Worm (Caenorhabditis elegans): Measurements from ENCODE around the gene lgc-45.

Gene lgc-45

DNA sequence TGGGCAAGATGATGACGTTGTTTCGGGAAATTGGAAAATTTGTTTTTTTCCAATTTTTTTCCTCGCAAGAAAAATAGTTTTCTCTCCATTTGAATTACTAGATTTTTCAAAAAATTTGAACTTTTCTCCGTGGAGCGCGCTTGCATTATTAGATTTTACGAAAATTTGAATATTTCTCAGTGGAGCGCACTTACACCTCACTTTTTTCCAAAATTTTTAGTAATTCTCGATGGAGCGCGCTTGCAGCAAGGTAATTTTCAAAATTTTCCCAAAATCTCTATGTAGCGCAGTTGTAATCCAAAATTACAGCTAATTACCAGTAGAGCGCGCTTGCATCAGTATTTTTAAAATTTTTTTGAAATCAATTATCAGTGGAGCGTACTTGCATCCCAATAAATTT is 2.6 kb upstream of the lgc-45 start:
- no peak for TF ChIP-seq nhr-237 (tag; optimal IDR thresholded peaks at IDR 0.05)
- TF ChIP-seq nhr-11 (tag; optimal IDR thresholded peaks at IDR 0.05) = no peak
- no peak for TF ChIP-seq egl-27 (tag; optimal IDR thresholded peaks at IDR 0.05)
- TF ChIP-seq aly-2 (tag; optimal IDR thresholded peaks at IDR 0.05) = no peak
- no peak for TF ChIP-seq nhr-28 (tag; optimal IDR thresholded peaks at IDR 0.05)
- no peak for TF ChIP-seq nhr-12 (tag; optimal IDR thresholded peaks at IDR 0.05)
- TF ChIP-seq jun-1 (tag; optimal IDR thresholded peaks at IDR 0.05) = no peak
- no peak for TF ChIP-seq snpc-4 (tag; optimal IDR thresholded peaks at IDR 0.05)
- no peak for TF ChIP-seq ceh-28 (tag; optimal IDR thresholded peaks at IDR 0.05)
- no peak for TF ChIP-seq unc-62 (GFP tag; optimal IDR thresholded peaks at IDR 0.05)
- no peak for TF ChIP-seq ceh-82 (tag; optimal IDR thresholded peaks at IDR 0.05)

DNA sequence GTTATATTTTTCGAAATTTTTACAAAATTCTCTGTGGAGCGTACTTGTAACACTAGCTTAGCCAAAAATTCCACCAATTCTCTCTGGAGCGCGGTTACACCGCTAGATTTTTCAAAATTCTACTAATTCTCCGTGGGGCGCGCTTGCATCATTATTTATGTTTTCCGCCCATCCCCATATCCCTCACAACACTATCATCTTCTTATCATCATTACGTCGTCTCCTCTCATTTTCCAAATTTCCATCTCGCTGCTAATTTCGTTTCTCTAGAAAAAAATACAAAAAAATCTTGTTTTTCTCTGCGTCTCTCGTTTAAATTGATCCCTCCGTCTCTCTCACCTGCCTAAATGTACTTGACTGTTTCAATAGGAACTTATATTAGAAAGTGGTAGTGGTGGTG is 2.0 kb upstream of the lgc-45 start:
- no peak for TF ChIP-seq zag-1 (tag; optimal IDR thresholded peaks at IDR 0.05)
- peak; percentile 12 for TF ChIP-seq nhr-43 (tag; optimal IDR thresholded peaks at IDR 0.05; ENCODE audit: poor library complexity, severe bottlenecking)

DNA sequence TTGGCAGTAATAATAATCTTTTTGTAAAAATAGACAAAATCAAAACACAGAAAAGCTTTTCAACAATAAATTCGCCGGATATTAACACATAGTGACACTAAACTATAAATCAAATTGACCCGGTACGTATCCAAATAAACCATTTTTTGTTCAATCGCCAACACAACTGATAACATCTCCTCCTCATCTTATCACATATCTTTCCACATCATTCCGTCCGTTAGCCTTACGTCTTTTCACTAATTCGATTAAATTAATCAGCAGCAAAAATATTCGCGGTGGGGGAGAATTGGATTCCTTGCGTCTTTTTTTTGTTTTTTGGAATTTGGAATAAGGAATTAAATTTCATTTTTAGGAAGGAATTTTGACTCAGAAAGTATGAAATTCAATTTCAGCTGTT is 688 bp upstream of the lgc-45 start:
- TF ChIP-seq elt-1 (tag; optimal IDR thresholded peaks at IDR 0.05) = no peak
- TF ChIP-seq fkh-2 (tag; optimal IDR thresholded peaks at IDR 0.05) = no peak
- TF ChIP-seq ceh-9 (tag; optimal IDR thresholded peaks at IDR 0.05) = no peak
- TF ChIP-seq nhr-77 (tag; optimal IDR thresholded peaks at IDR 0.05) = no peak
- TF ChIP-seq mml-1 (tag; optimal IDR thresholded peaks at IDR 0.05) = no peak
- TF ChIP-seq egl-27 (tag; optimal IDR thresholded peaks at IDR 0.05) = no peak
- no peak for TF ChIP-seq daf-12 (tag; optimal IDR thresholded peaks at IDR 0.05)
- TF ChIP-seq sea-2 (GFP tag; optimal IDR thresholded peaks at IDR 0.05) = no peak
- no peak for TF ChIP-seq aly-2 (tag; optimal IDR thresholded peaks at IDR 0.05)

- TF ChIP-seq ztf-4 (tag; optimal IDR thresholded peaks at IDR 0.05) = no peak
- no peak for TF ChIP-seq mdl-1 (tag; optimal IDR thresholded peaks at IDR 0.05)
- TF ChIP-seq egl-5 (tag; optimal IDR thresholded peaks at IDR 0.05) = no peak
- TF ChIP-seq ZK546.5 (tag; optimal IDR thresholded peaks at IDR 0.05) = no peak
- no peak for TF ChIP-seq nfya-1 (tag; optimal IDR thresholded peaks at IDR 0.05; ENCODE audit: insufficient read depth)
- TF ChIP-seq elt-1 (tag; optimal IDR thresholded peaks at IDR 0.05) = no peak
These were observed 3.3 kb downstream of the lgc-45 start, which contains the start of gene W10G11.1 for ce11 chrII:3560592-3560991. Gene W10G11.1, minus strand, starts transcription at chrII:3560692.

DNA sequence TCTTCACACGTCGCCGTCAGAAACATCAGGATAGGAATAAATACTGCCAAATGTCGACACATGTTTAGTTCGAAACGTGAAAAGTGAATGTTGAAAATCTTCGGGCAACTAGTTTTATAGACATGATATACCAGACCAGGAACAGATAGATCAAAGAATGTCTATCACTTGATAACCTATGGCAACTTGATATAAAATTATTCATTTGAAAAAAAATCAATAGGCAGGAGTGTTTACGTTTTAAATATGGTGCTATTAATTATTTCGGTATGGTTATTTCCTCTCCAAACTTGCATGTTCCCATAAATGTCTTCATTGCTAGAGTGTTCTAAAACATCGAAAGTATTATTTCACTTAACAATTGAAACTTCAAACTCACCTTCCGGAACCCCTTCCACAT is 4.3 kb downstream of the lgc-45 start, which contains the start of gene W10G11.2:
TSS of gene W10G11.2 (minus strand) at position 101 of the 400 bp plus-strand sequence.
- TF ChIP-seq ztf-4 (tag; optimal IDR thresholded peaks at IDR 0.05) (no peak), daf-12 (tag; optimal IDR thresholded peaks at IDR 0.05) (no peak), nhr-43 (tag; optimal IDR thresholded peaks at IDR 0.05; ENCODE audit: poor library complexity, severe bottlenecking) (no peak), nhr-67 (tag; optimal IDR thresholded peaks at IDR 0.05) (no peak), snpc-4 (tag; optimal IDR thresholded peaks at IDR 0.05) (no peak), jun-1 (tag; optimal IDR thresholded peaks at IDR 0.05) (no peak), lin-39 (tag; optimal IDR thresholded peaks at IDR 0.05) (no peak), fkh-10 (GFP tag; optimal IDR thresholded peaks at IDR 0.05) (no peak), nhr-28 (tag; optimal IDR thresholded peaks at IDR 0.05) (no peak), nhr-77 (tag; optimal IDR thresholded peaks at IDR 0.05) (no peak), pqm-1 (tag; optimal IDR thresholded peaks at IDR 0.05) (no peak), hmg-11 (tag; optimal IDR thresholded peaks at IDR 0.05) (no peak), ZK546.5 (tag; optimal IDR thresholded peaks at IDR 0.05) (no peak)

DNA sequence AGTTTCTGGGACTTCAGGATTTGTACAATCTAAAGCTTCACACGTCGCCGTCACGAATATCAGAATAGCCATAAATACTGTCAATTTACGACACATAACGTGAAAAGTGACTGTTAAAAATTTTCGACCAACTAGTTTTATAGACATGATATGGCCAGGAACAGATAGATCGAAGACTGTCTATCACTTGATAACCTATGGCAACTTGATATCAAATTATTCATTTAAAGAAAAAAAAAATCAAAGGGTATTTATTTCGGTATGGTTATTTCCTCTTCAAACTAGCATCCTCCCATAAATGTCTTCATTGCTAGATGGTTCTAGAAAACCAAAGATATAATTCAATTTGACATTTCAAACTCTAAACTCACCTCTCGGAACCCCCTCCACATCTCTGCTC is 5.1 kb downstream of the lgc-45 start, which contains the start of gene W10G11.3:
TSS of gene W10G11.3 (minus strand) at position 101 of the 400 bp plus-strand sequence.
- no peak for TF ChIP-seq sea-2 (GFP tag; optimal IDR thresholded peaks at IDR 0.05)
- TF ChIP-seq elt-1 (tag; optimal IDR thresholded peaks at IDR 0.05) = no peak
- TF ChIP-seq aly-2 (tag; optimal IDR thresholded peaks at IDR 0.05) = no peak
- TF ChIP-seq pqm-1 (tag; optimal IDR thresholded peaks at IDR 0.05) = no peak
- TF ChIP-seq jun-1 (tag; optimal IDR thresholded peaks at IDR 0.05) = no peak
- no peak for TF ChIP-seq fkh-2 (tag; optimal IDR thresholded peaks at IDR 0.05)
- TF ChIP-seq nhr-67 (tag; optimal IDR thresholded peaks at IDR 0.05) = no peak
- TF ChIP-seq nhr-12 (tag; optimal IDR thresholded peaks at IDR 0.05) = no peak
- no peak for TF ChIP-seq unc-62 (GFP tag; optimal IDR thresholded peaks at IDR 0.05)
- TF ChIP-seq ztf-11 (tag; optimal IDR thresholded peaks at IDR 0.05) = no peak
- no peak for TF ChIP-seq hmg-11 (tag; optimal IDR thresholded peaks at IDR 0.05)
- TF ChIP-seq unc-39 (tag; optimal IDR thresholded peaks at IDR 0.05) = no peak
- TF ChIP-seq nhr-237 (tag; optimal IDR thresholded peaks at IDR 0.05) = no peak
- TF ChIP-seq nhr-11 (tag; optimal IDR thresholded peaks at IDR 0.05) = no peak
- TF ChIP-seq R02D3.7 (tag; optimal IDR thresholded peaks at IDR 0.05) = no peak
